Worm (Caenorhabditis elegans) whole organism, young adult: ENCODE data around the gene Y39A1A.16.

Experiments used
- B0019.2 ChIP-seq: fragments of 200-800 bp; sonication (Bioruptor generic); conservative IDR thresholded peaks from 2 replicates; pipeline ENCODE4 v1.3.6; 2022; ENCODE audit warnings: missing genetic modification reagents, missing genetic modification characterization, missing compliant biosample characterization
- B0336.3 ChIP-seq: fragments of 200-800 bp; sonication (Bioruptor generic); IDR thresholded peaks from 2 replicates; pipeline ENCODE4 v1.3.6; 2022; ENCODE audit warnings: missing genetic modification characterization, missing compliant biosample characterization
- F22D6.2 ChIP-seq: sonication (generic microtip); optimal IDR thresholded peaks from 2 replicates; lab custom pipeline; 2016; ENCODE audit warnings: mild to moderate bottlenecking, missing genetic modification characterization, missing compliant biosample characterization
- F37B4.10 ChIP-seq: fragments of 200-800 bp; sonication (Bioruptor generic); IDR thresholded peaks from 2 replicates; pipeline ENCODE4 v1.3.6; 2022; ENCODE audit warnings: missing genetic modification characterization, missing compliant biosample characterization
- F52B5.7 ChIP-seq: sonication (generic microtip); optimal IDR thresholded peaks from 2 replicates; lab custom pipeline; 2016; ENCODE audit warnings: mild to moderate bottlenecking, missing genetic modification characterization, missing compliant biosample characterization
- F57C9.4 ChIP-seq: sonication (generic microtip); optimal IDR thresholded peaks from 2 replicates; lab custom pipeline; 2017; ENCODE audit warnings: mild to moderate bottlenecking, missing genetic modification characterization, missing compliant biosample characterization
- K11D2.4 ChIP-seq: fragments of 200-800 bp; sonication (Bioruptor generic); IDR thresholded peaks from 2 replicates; pipeline ENCODE4 v1.3.6; 2022; ENCODE audit warnings: missing genetic modification reagents, missing genetic modification characterization, missing compliant biosample characterization
- K12H6.12 ChIP-seq: fragments of 200-800 bp; sonication (Bioruptor generic); optimal IDR thresholded peaks from 2 replicates; lab custom pipeline; 2018; ENCODE audit warnings: mild to moderate bottlenecking, missing genetic modification characterization, missing compliant biosample characterization
- T07F8.4 ChIP-seq: sonication (generic microtip); optimal IDR thresholded peaks from 2 replicates; lab custom pipeline; 2016; ENCODE audit warnings: mild to moderate bottlenecking, missing genetic modification characterization, moderate library complexity, missing compliant biosample characterization
- Y56A3A.18 ChIP-seq: fragments of 200-800 bp; sonication (Bioruptor generic); IDR thresholded peaks from 2 replicates; pipeline ENCODE4 v1.3.6; 2022; ENCODE audit warnings: missing genetic modification reagents, missing genetic modification characterization, missing compliant biosample characterization
- Y67H2A.10 ChIP-seq: fragments of 200-800 bp; sonication (Bioruptor generic); conservative IDR thresholded peaks from 2 replicates; pipeline ENCODE4 v1.3.6; 2022; ENCODE audit warnings: missing genetic modification reagents, missing genetic modification characterization, missing compliant biosample characterization
- Y95B8A.8 ChIP-seq: fragments of 200-800 bp; sonication (Bioruptor generic); IDR thresholded peaks from 2 replicates; pipeline ENCODE4 v1.3.6; 2022; ENCODE audit warnings: missing genetic modification reagents, missing genetic modification characterization, missing compliant biosample characterization
- ZK185.1 ChIP-seq: sonication (generic microtip); optimal IDR thresholded peaks from 2 replicates; lab custom pipeline; 2016; ENCODE audit warnings: mild to moderate bottlenecking, missing genetic modification characterization, missing compliant biosample characterization; ENCODE audit not compliant: poor library complexity, severe bottlenecking
- akir-1 ChIP-seq: fragments of 200-800 bp; sonication (Bioruptor generic); optimal IDR thresholded peaks from 2 replicates; lab custom pipeline; 2018; ENCODE audit warnings: mild to moderate bottlenecking, missing genetic modification characterization, moderate library complexity, missing compliant biosample characterization
- ama-1 ChIP-seq, 3 experiments: fragments of 150-350 bp in 1 of 3; sonication (generic microtip) in 2 of 3; optimal IDR thresholded peaks; 2 replicates each; lab custom pipeline; 2014 to 2018; ENCODE audit warnings: missing biosample characterization in 2 of 3, missing genetic modification characterization in 2 of 3, missing genetic modification reagents in 2 of 3
- atf-7 ChIP-seq: sonication (generic microtip); optimal IDR thresholded peaks from 2 replicates; lab custom pipeline; 2017; ENCODE audit warnings: mild to moderate bottlenecking, missing genetic modification characterization, missing compliant biosample characterization
- athp-1 ChIP-seq: sonication (generic microtip); optimal IDR thresholded peaks from 2 replicates; lab custom pipeline; 2017; ENCODE audit warnings: mild to moderate bottlenecking, missing genetic modification characterization, missing compliant biosample characterization
- attf-5 ChIP-seq: fragments of 200-800 bp; sonication (Bioruptor generic); optimal IDR thresholded peaks from 2 replicates; lab custom pipeline; 2018; ENCODE audit warnings: mild to moderate bottlenecking, missing genetic modification characterization, missing compliant biosample characterization
- attf-6 ChIP-seq: fragments of 200-800 bp; sonication (Bioruptor generic); IDR thresholded peaks from 2 replicates; pipeline ENCODE4 v1.3.6; 2022; ENCODE audit warnings: missing genetic modification reagents, missing genetic modification characterization, missing compliant biosample characterization
- bed-1 ChIP-seq: fragments of 200-800 bp; sonication (Bioruptor generic); IDR thresholded peaks from 2 replicates; pipeline ENCODE4 v1.3.6; 2022; ENCODE audit warnings: missing genetic modification reagents, missing genetic modification characterization, missing compliant biosample characterization
- cebp-1 ChIP-seq, 2 experiments: fragments of 200-800 bp in 1 of 2; sonication (Bioruptor generic) in 1 of 2; sonication (generic microtip) in 1 of 2; IDR thresholded peaks in 1 of 2; optimal IDR thresholded peaks in 1 of 2; 2 replicates each; pipeline versions ENCODE4 v1.3.6 to Lab custom; 2017 to 2022; ENCODE audit warnings: missing compliant biosample characterization in 2 of 2, missing genetic modification characterization in 2 of 2, mild to moderate bottlenecking in 1 of 2, missing genetic modification reagents in 1 of 2, moderate library complexity in 1 of 2
- ceh-27 ChIP-seq: fragments of 200-800 bp; sonication (Bioruptor generic); optimal IDR thresholded peaks from 2 replicates; lab custom pipeline; 2018; ENCODE audit warnings: mild to moderate bottlenecking, missing genetic modification characterization, moderate library complexity, missing compliant biosample characterization
- ceh-58 ChIP-seq: fragments of 200-800 bp; sonication (Bioruptor generic); IDR thresholded peaks from 2 replicates; pipeline ENCODE4 v1.3.6; 2022; ENCODE audit warnings: missing genetic modification characterization, missing compliant biosample characterization
- dox-1 ChIP-seq: fragments of 200-800 bp; sonication (Bioruptor generic); IDR thresholded peaks from 2 replicates; pipeline ENCODE4 v1.3.6; 2022; ENCODE audit warnings: missing genetic modification reagents, missing genetic modification characterization, missing compliant biosample characterization
- egl-44 ChIP-seq: fragments of 200-800 bp; sonication (Bioruptor generic); IDR thresholded peaks from 2 replicates; pipeline ENCODE4 v1.3.6; 2022; ENCODE audit warnings: missing genetic modification reagents, missing genetic modification characterization, missing compliant biosample characterization
- him-1 ChIP-seq: sonication (generic microtip); optimal IDR thresholded peaks from 2 replicates; lab custom pipeline; 2016; ENCODE audit warnings: missing genotype, missing genetic modification reagents, missing genetic modification characterization, missing compliant biosample characterization
- hmg-1.2 ChIP-seq: fragments of 200-800 bp; sonication (Bioruptor generic); IDR thresholded peaks from 2 replicates; pipeline ENCODE4 v1.3.6; 2022; ENCODE audit warnings: missing genetic modification reagents, missing genetic modification characterization, missing compliant biosample characterization
- lin-40 ChIP-seq: sonication (generic microtip); optimal IDR thresholded peaks from 2 replicates; lab custom pipeline; 2016; ENCODE audit warnings: missing genetic modification characterization, mild to moderate bottlenecking, missing compliant biosample characterization, missing genotype, missing genetic modification reagents
- madf-3 ChIP-seq: fragments of 200-800 bp; sonication (Bioruptor generic); IDR thresholded peaks from 2 replicates; pipeline ENCODE4 v1.3.6; 2022; ENCODE audit warnings: missing genetic modification reagents, missing genetic modification characterization, missing compliant biosample characterization
- madf-6 ChIP-seq: fragments of 200-800 bp; sonication (Bioruptor generic); IDR thresholded peaks from 2 replicates; pipeline ENCODE4 v1.3.6; 2022; ENCODE audit warnings: missing genetic modification reagents, missing genetic modification characterization, missing compliant biosample characterization
- mel-28 ChIP-seq: sonication (generic microtip); optimal IDR thresholded peaks from 2 replicates; lab custom pipeline; 2016; ENCODE audit warnings: borderline replicate concordance, mild to moderate bottlenecking, missing genetic modification characterization, missing compliant biosample characterization
- mxl-1 ChIP-seq: sonication (generic microtip); optimal IDR thresholded peaks from 2 replicates; lab custom pipeline; 2016; ENCODE audit warnings: missing genetic modification characterization, missing compliant biosample characterization
- nfyb-1 ChIP-seq: fragments of 200-800 bp; sonication (Bioruptor generic); IDR thresholded peaks from 2 replicates; pipeline ENCODE4 v1.3.6; 2022; ENCODE audit warnings: missing genetic modification reagents, missing genetic modification characterization, missing compliant biosample characterization
- rec-8 ChIP-seq, 2 experiments: sonication (generic microtip); optimal IDR thresholded peaks; 2 replicates each; lab custom pipeline; 2016; ENCODE audit warnings: mild to moderate bottlenecking in 2 of 2, missing genetic modification characterization in 2 of 2, missing genetic modification reagents in 2 of 2, missing genotype in 2 of 2, missing biosample characterization in 1 of 2, missing compliant biosample characterization in 1 of 2, moderate library complexity in 1 of 2
- repo-1 ChIP-seq: sonication (generic microtip); optimal IDR thresholded peaks from 2 replicates; lab custom pipeline; 2017; ENCODE audit warnings: mild to moderate bottlenecking, missing genetic modification characterization, missing compliant biosample characterization
- rpc-1 ChIP-seq, 2 experiments: fragments of 150-350 bp in 1 of 2; sonication (generic microtip) in 1 of 2; optimal IDR thresholded peaks; 2 replicates each; lab custom pipeline; 2014 to 2018; ENCODE audit warnings: missing biosample characterization in 1 of 2, missing genetic modification characterization in 1 of 2, missing genetic modification reagents in 1 of 2, missing genotype in 1 of 2
- snpc-1.1 ChIP-seq: sonication (generic microtip); optimal IDR thresholded peaks from 2 replicates; lab custom pipeline; 2017; ENCODE audit warnings: missing genetic modification characterization, mild to moderate bottlenecking, missing compliant biosample characterization, antibody characterized with exemption, moderate library complexity, missing genotype, missing genetic modification reagents; ENCODE audit not compliant: insufficient read depth
- snpc-3.4 ChIP-seq: sonication (generic microtip); optimal IDR thresholded peaks from 2 replicates; lab custom pipeline; 2017; ENCODE audit warnings: missing genetic modification characterization, mild to moderate bottlenecking, missing compliant biosample characterization, antibody characterized with exemption, moderate library complexity, missing genotype, missing genetic modification reagents
- snpc-4 ChIP-seq, 5 experiments: fragments of 150-350 bp in 1 of 5; sonication (generic microtip) in 4 of 5; optimal IDR thresholded peaks; 2 replicates each; lab custom pipeline; 2014 to 2018; ENCODE audit warnings: missing genetic modification characterization in 5 of 5, missing biosample characterization in 3 of 5, antibody characterized with exemption in 2 of 5, mild to moderate bottlenecking in 2 of 5, missing compliant biosample characterization in 2 of 5, missing genotype in 2 of 5, moderate library complexity in 2 of 5, missing genetic modification reagents in 1 of 5
- unc-62 ChIP-seq: fragments of 150-350 bp; optimal IDR thresholded peaks from 2 replicates; lab custom pipeline; 2014; ENCODE audit warnings: missing biosample characterization, missing genetic modification reagents, missing genetic modification characterization
- xnd-1 ChIP-seq: sonication (generic microtip); optimal IDR thresholded peaks from 2 replicates; lab custom pipeline; 2016; ENCODE audit warnings: missing genotype, missing genetic modification reagents, missing genetic modification characterization, missing compliant biosample characterization
- zfh-2 ChIP-seq: fragments of 200-800 bp; sonication (Bioruptor generic); conservative IDR thresholded peaks from 2 replicates; pipeline ENCODE4 v1.3.6; 2022; ENCODE audit warnings: missing genetic modification reagents, missing genetic modification characterization, missing compliant biosample characterization
- zim-3 ChIP-seq: sonication (generic microtip); optimal IDR thresholded peaks from 2 replicates; lab custom pipeline; 2017; ENCODE audit warnings: mild to moderate bottlenecking, missing genetic modification characterization, moderate library complexity, missing compliant biosample characterization
- ztf-18 ChIP-seq: sonication (generic microtip); optimal IDR thresholded peaks from 2 replicates; lab custom pipeline; 2016; ENCODE audit warnings: missing genotype, mild to moderate bottlenecking, missing genetic modification characterization, missing compliant biosample characterization
- ztf-25 ChIP-seq: fragments of 200-800 bp; sonication (Bioruptor generic); IDR thresholded peaks from 2 replicates; pipeline ENCODE4 v1.3.6; 2022; ENCODE audit warnings: missing genetic modification reagents, missing genetic modification characterization, missing compliant biosample characterization
- ztf-3 ChIP-seq: fragments of 200-800 bp; sonication (Bioruptor generic); optimal IDR thresholded peaks from 2 replicates; lab custom pipeline; 2018; ENCODE audit warnings: mild to moderate bottlenecking, missing genetic modification characterization, missing compliant biosample characterization
- ztf-6 ChIP-seq: fragments of 200-800 bp; sonication (Bioruptor generic); IDR thresholded peaks from 2 replicates; pipeline ENCODE4 v1.3.6; 2022; ENCODE audit warnings: missing genetic modification reagents, missing genetic modification characterization, missing compliant biosample characterization

Y39A1A.16 gene

DNA sequence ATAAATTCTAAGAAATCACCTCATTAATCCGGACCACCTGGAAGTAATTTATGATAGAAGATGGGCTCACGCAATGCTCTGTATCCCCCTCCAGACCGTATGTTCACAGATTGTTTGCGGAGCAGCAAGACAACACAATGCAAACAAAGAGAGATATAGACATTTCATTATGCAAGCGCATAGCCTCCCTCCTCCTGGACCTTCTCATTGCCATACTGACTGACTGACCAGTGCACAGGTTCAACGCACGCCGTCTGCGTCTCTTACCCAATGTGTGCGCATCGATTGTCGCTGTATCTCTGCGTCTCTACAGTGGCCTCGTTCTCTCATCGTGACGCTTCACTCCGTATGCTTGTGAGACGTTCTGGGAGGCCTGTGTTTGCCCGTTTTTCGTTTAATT, 27.4 kb upstream of the Y39A1A.16 start:
- no peak for TF ChIP-seq snpc-4 (GFP tag; optimal IDR thresholded peaks at IDR 0.05; lab: Kevin White, UChicago)
- no peak for TF ChIP-seq snpc-4 (tag; optimal IDR thresholded peaks at IDR 0.05; lab: Kevin White, UChicago)
- no peak for TF ChIP-seq dox-1
- no peak for TF ChIP-seq ztf-3 (GFP tag; lab: Kevin White, UChicago)
- TF ChIP-seq Y67H2A.10: no peak
- no peak for TF ChIP-seq unc-62 (GFP tag; lab: Kevin White, UChicago)
- no peak for TF ChIP-seq atf-7 (tag; lab: Kevin White, UChicago)
- peak; percentile 18 for TF ChIP-seq attf-5 (GFP tag; lab: Kevin White, UChicago)
- TF ChIP-seq F37B4.10 (GFP tag; lab: Robert Waterston, UW): no peak
- TF ChIP-seq ztf-25 (GFP tag; lab: Robert Waterston, UW): no peak
- peak; percentile 9 for TF ChIP-seq K12H6.12
- peak; percentile 99 for TF ChIP-seq hmg-1.2 (GFP tag; lab: Robert Waterston, UW)
- no peak for TF ChIP-seq rec-8 (tag; optimal IDR thresholded peaks at IDR 0.05; lab: Kevin White, UChicago)
- no peak for TF ChIP-seq Y95B8A.8 (GFP tag; lab: Robert Waterston, UW)
- TF ChIP-seq B0336.3 (GFP tag; lab: Robert Waterston, UW): no peak
- no peak for TF ChIP-seq ama-1 (optimal IDR thresholded peaks at IDR 0.05; lab: Kevin White, UChicago)
- TF ChIP-seq ama-1 (GFP tag; optimal IDR thresholded peaks at IDR 0.05; lab: Kevin White, UChicago): no peak
- no peak for TF ChIP-seq F22D6.2 (tag; lab: Kevin White, UChicago)
- peak; percentile 26 for TF ChIP-seq lin-40 (tag; lab: Kevin White, UChicago)
- TF ChIP-seq attf-6 (GFP tag; lab: Robert Waterston, UW): no peak
- no peak for TF ChIP-seq ztf-6 (GFP tag; lab: Robert Waterston, UW)
- TF ChIP-seq akir-1: no peak
- no peak for TF ChIP-seq snpc-1.1 (tag; lab: Kevin White, UChicago)
- no peak for TF ChIP-seq madf-6
- peak; percentile 52; the same call in 1 of the 2 replicates for TF ChIP-seq nfyb-1
- TF ChIP-seq ceh-27 (GFP tag; lab: Kevin White, UChicago): no peak
- no peak for TF ChIP-seq cebp-1 (GFP tag; IDR thresholded peaks at IDR 0.05; lab: Robert Waterston, UW)
- peak; percentile 40 for TF ChIP-seq cebp-1 (tag; optimal IDR thresholded peaks at IDR 0.05; lab: Kevin White, UChicago)
- no peak for TF ChIP-seq zim-3
- TF ChIP-seq xnd-1: no peak
- no peak for TF ChIP-seq ZK185.1 (tag; lab: Kevin White, UChicago)
- TF ChIP-seq mxl-1 (tag; lab: Kevin White, UChicago): no peak
- TF ChIP-seq snpc-3.4 (tag; lab: Kevin White, UChicago): no peak
- 0 out of 2 replicates have a peak, but pooled peaks have one; percentile 23 for TF ChIP-seq egl-44 (GFP tag; lab: Robert Waterston, UW)
- no peak for TF ChIP-seq him-1
- no peak for TF ChIP-seq F57C9.4 (tag; lab: Kevin White, UChicago)
- no peak for TF ChIP-seq mel-28 (tag; lab: Kevin White, UChicago)
- TF ChIP-seq madf-3: no peak
- TF ChIP-seq T07F8.4 (tag; lab: Kevin White, UChicago): no peak
- TF ChIP-seq athp-1 (tag; lab: Kevin White, UChicago): no peak
- TF ChIP-seq K11D2.4 (GFP tag; lab: Robert Waterston, UW): no peak
- TF ChIP-seq rpc-1 (optimal IDR thresholded peaks at IDR 0.05; lab: Kevin White, UChicago): no peak
- TF ChIP-seq rpc-1 (tag; optimal IDR thresholded peaks at IDR 0.05; lab: Kevin White, UChicago): no peak
- TF ChIP-seq ceh-58 (GFP tag; lab: Robert Waterston, UW): no peak
- TF ChIP-seq ztf-18 (tag; lab: Kevin White, UChicago): no peak
- no peak for TF ChIP-seq F52B5.7 (tag; lab: Kevin White, UChicago)
- no peak for TF ChIP-seq B0019.2 (GFP tag; lab: Robert Waterston, UW)
- no peak for TF ChIP-seq Y56A3A.18 (GFP tag; lab: Robert Waterston, UW)
- no peak for TF ChIP-seq zfh-2 (GFP tag; lab: Robert Waterston, UW)
- TF ChIP-seq repo-1 (tag; lab: Kevin White, UChicago): no peak
- no peak for TF ChIP-seq bed-1 (GFP tag; lab: Robert Waterston, UW)
